Fruit fly (Drosophila melanogaster) whole organism, prepupa: ENCODE results near the gene Lgr4.

Source experiments
- CG3919 ChIP-seq: fragments of 200-800 bp; sonication (Bioruptor generic); optimal IDR thresholded peaks from 3 replicates; lab custom pipeline; 2016; ENCODE audit warnings: missing biosample characterization, missing genetic modification characterization
- eg ChIP-seq: fragments of 200-800 bp; sonication (Bioruptor generic); IDR thresholded peaks from 3 replicates; pipeline ENCODE4 v1.3.6; 2022; ENCODE audit warnings: missing biosample characterization, missing genetic modification characterization
- net ChIP-seq: fragments of 200-800 bp; sonication (Bioruptor generic); optimal IDR thresholded peaks from 3 replicates; lab custom pipeline; 2016; ENCODE audit warnings: missing biosample characterization, missing genetic modification characterization
- pdm3 ChIP-seq: fragments of 200-800 bp; sonication (Bioruptor generic); optimal IDR thresholded peaks from 3 replicates; lab custom pipeline; 2016; ENCODE audit warnings: missing biosample characterization, missing genetic modification characterization

dm6 chrX:13125559-13125958, 63.4 kb downstream of the Lgr4 start:
- TF ChIP-seq net (GFP tag; lab: Kevin White, UChicago) (no peak), eg (GFP tag; lab: Robert Waterston, UW) (no peak), pdm3 (no peak), CG3919 (GFP tag; lab: Kevin White, UChicago) (no peak)
